Worm (Caenorhabditis elegans): ENCODE data around the gene T28C12.6.

Gene T28C12.6

ce11 chrV:6341078-6341638, 5.2 kb upstream of the T28C12.6 start (continued):
- TF ChIP-seq sma-9 (GFP tag; optimal IDR thresholded peaks at IDR 0.05) (no peak), sma-9 (tag; optimal IDR thresholded peaks at IDR 0.05) (no peak), peb-1 (tag; optimal IDR thresholded peaks at IDR 0.05) (no peak), elt-3 (tag; optimal IDR thresholded peaks at IDR 0.05) (no peak), nhr-6 (tag; optimal IDR thresholded peaks at IDR 0.05) (no peak), ztf-1 (GFP tag; conservative IDR thresholded peaks at IDR 0.05) (no peak), zag-1 (tag; optimal IDR thresholded peaks at IDR 0.05) (peak; percentile 65), nhr-129 (tag; optimal IDR thresholded peaks at IDR 0.05) (peak; percentile 59), elt-1 (tag; optimal IDR thresholded peaks at IDR 0.05) (no peak), unc-62 (GFP tag; optimal IDR thresholded peaks at IDR 0.05) (no peak), fos-1 (tag; optimal IDR thresholded peaks at IDR 0.05) (no peak), ztf-11 (tag; optimal IDR thresholded peaks at IDR 0.05) (no peak), nhr-11 (tag; optimal IDR thresholded peaks at IDR 0.05) (no peak), nhr-12 (tag; optimal IDR thresholded peaks at IDR 0.05) (no peak), snpc-4 (tag; optimal IDR thresholded peaks at IDR 0.05) (no peak), unc-39 (tag; optimal IDR thresholded peaks at IDR 0.05) (no peak), gmeb-1 (tag; optimal IDR thresholded peaks at IDR 0.05) (no peak), mdl-1 (tag; optimal IDR thresholded peaks at IDR 0.05) (peak in 1 of 2 experiments; percentile 34), C34F6.9 (tag; optimal IDR thresholded peaks at IDR 0.05) (peak; percentile 57), unc-55 (GFP tag; optimal IDR thresholded peaks at IDR 0.05) (peak; percentile 66)

- TF ChIP-seq crh-2 (tag; optimal IDR thresholded peaks at IDR 0.05) (no peak), lin-13 (GFP tag; optimal IDR thresholded peaks at IDR 0.05) (no peak), Y55F3AM.14 (GFP tag; optimal IDR thresholded peaks at IDR 0.05) (peak; percentile 39)
Measured at ce11 chrV:6335226-6335625, 693 bp downstream of the T28C12.6 start.

ce11 chrV:6331607-6332006, 4.3 kb downstream of the T28C12.6 start, which contains the start of gene T28C12.1:
Gene T28C12.1, plus strand, starts transcription at chrV:6331907.
- no peak for TF ChIP-seq Y55F3AM.14 (GFP tag; optimal IDR thresholded peaks at IDR 0.05)
- TF ChIP-seq lin-11 (tag; optimal IDR thresholded peaks at IDR 0.05): no peak
- TF ChIP-seq snpc-4 (tag; optimal IDR thresholded peaks at IDR 0.05): no peak
- no peak for TF ChIP-seq unc-39 (tag; optimal IDR thresholded peaks at IDR 0.05)
- TF ChIP-seq nhr-12 (tag; optimal IDR thresholded peaks at IDR 0.05): no peak
- no peak for TF ChIP-seq ztf-1 (GFP tag; conservative IDR thresholded peaks at IDR 0.05)
- TF ChIP-seq unc-55 (GFP tag; optimal IDR thresholded peaks at IDR 0.05): no peak

ce11 chrV:6328897-6329296, 7.0 kb downstream of the T28C12.6 start, which contains the start of gene T28C12.2:
Gene T28C12.2, plus strand, starts transcription at chrV:6329197.
- TF ChIP-seq alr-1 (tag; optimal IDR thresholded peaks at IDR 0.05): no peak
- no peak for TF ChIP-seq mdl-1 (tag; optimal IDR thresholded peaks at IDR 0.05)
- TF ChIP-seq ceh-16 (tag; optimal IDR thresholded peaks at IDR 0.05): no peak
- TF ChIP-seq crh-2 (tag; optimal IDR thresholded peaks at IDR 0.05): no peak
- TF ChIP-seq skn-1 (tag; optimal IDR thresholded peaks at IDR 0.05): no peak
- no peak for TF ChIP-seq lin-13 (GFP tag; optimal IDR thresholded peaks at IDR 0.05)
- TF ChIP-seq lin-39 (tag; optimal IDR thresholded peaks at IDR 0.05): no peak
- TF ChIP-seq blmp-1 (tag; optimal IDR thresholded peaks at IDR 0.05; ENCODE audit: insufficient read depth): no peak
- no peak for TF ChIP-seq nhr-129 (tag; optimal IDR thresholded peaks at IDR 0.05)
- TF ChIP-seq R02D3.7 (tag; optimal IDR thresholded peaks at IDR 0.05): no peak
- no peak for TF ChIP-seq ztf-11 (tag; optimal IDR thresholded peaks at IDR 0.05)
- TF ChIP-seq ZK546.5 (tag; optimal IDR thresholded peaks at IDR 0.05): no peak
- no peak for TF ChIP-seq gmeb-1 (tag; optimal IDR thresholded peaks at IDR 0.05)
- TF ChIP-seq nhr-23 (tag; optimal IDR thresholded peaks at IDR 0.05): no peak
- TF ChIP-seq nhr-6 (tag; optimal IDR thresholded peaks at IDR 0.05): no peak
- no peak for TF ChIP-seq peb-1 (tag; optimal IDR thresholded peaks at IDR 0.05)
- TF ChIP-seq Y55F3AM.14 (GFP tag; optimal IDR thresholded peaks at IDR 0.05): no peak

ce11 chrV:6326980-6327379, 8.9 kb downstream of the T28C12.6 start, which contains the start of gene fbxa-202:
Gene fbxa-202, plus strand, starts transcription at chrV:6327280.
- TF ChIP-seq lin-39 (tag; optimal IDR thresholded peaks at IDR 0.05) (no peak), lin-11 (tag; optimal IDR thresholded peaks at IDR 0.05) (no peak), ceh-16 (tag; optimal IDR thresholded peaks at IDR 0.05) (no peak), lsy-2 (tag; optimal IDR thresholded peaks at IDR 0.05) (no peak), elt-3 (tag; optimal IDR thresholded peaks at IDR 0.05) (no peak), fos-1 (tag; optimal IDR thresholded peaks at IDR 0.05) (no peak), elt-1 (tag; optimal IDR thresholded peaks at IDR 0.05) (no peak), nhr-12 (tag; optimal IDR thresholded peaks at IDR 0.05) (no peak), unc-39 (tag; optimal IDR thresholded peaks at IDR 0.05) (no peak)

Measured in whole organism, L2 larva.